Fruit fly (Drosophila melanogaster) whole organism, embryonic: Measurements from ENCODE around the gene CG32447.

ENCODE experiments used
- ATbp ChIP-seq: fragments of 200-800 bp; sonication (Bioruptor generic); optimal IDR thresholded peaks from 2 replicates; lab custom pipeline; 2017; ENCODE audit warnings: missing biosample characterization, mild to moderate bottlenecking, missing genetic modification characterization, missing genetic modification reagents
- CG10654 ChIP-seq: fragments of 200-800 bp; sonication (Bioruptor generic); optimal IDR thresholded peaks from 2 replicates; lab custom pipeline; 2016; ENCODE audit warnings: missing biosample characterization, missing genetic modification characterization
- CG10959 ChIP-seq: fragments of 200-800 bp; sonication (Bioruptor generic); IDR thresholded peaks from 2 replicates; pipeline ENCODE4 v1.3.6; 2022; ENCODE audit warnings: missing biosample characterization, missing genetic modification characterization
- CG12391 ChIP-seq: fragments of 200-800 bp; sonication (Bioruptor generic); optimal IDR thresholded peaks from 3 replicates; lab custom pipeline; 2018; ENCODE audit warnings: missing biosample characterization, mild to moderate bottlenecking, missing genetic modification characterization, moderate library complexity
- CG13287 ChIP-seq: fragments of 200-800 bp; sonication (Bioruptor generic); IDR thresholded peaks from 2 replicates; pipeline ENCODE4 v1.3.6; 2022; ENCODE audit warnings: missing biosample characterization, missing genetic modification characterization; ENCODE audit not compliant: partially characterized antibody
- CG13775 ChIP-seq: fragments of 200-800 bp; sonication (Bioruptor generic); optimal IDR thresholded peaks from 3 replicates; lab custom pipeline; 2017; ENCODE audit warnings: missing biosample characterization, mild to moderate bottlenecking, missing genetic modification characterization
- CG14441 ChIP-seq: fragments of 200-800 bp; sonication (Bioruptor generic); IDR thresholded peaks from 2 replicates; pipeline ENCODE4 v1.3.6; 2022; ENCODE audit warnings: missing biosample characterization, missing genetic modification characterization
- CG15514 ChIP-seq: fragments of 200-800 bp; sonication (Bioruptor generic); optimal IDR thresholded peaks from 3 replicates; lab custom pipeline; 2017; ENCODE audit warnings: missing biosample characterization, missing genetic modification characterization, mild to moderate bottlenecking, moderate library complexity, missing genetic modification reagents
- CG17568 ChIP-seq: fragments of 200-800 bp; sonication (Bioruptor generic); optimal IDR thresholded peaks from 2 replicates; lab custom pipeline; 2018; ENCODE audit warnings: missing biosample characterization, mild to moderate bottlenecking, missing genetic modification characterization, moderate library complexity
- CG3163 ChIP-seq: fragments of 200-800 bp; sonication (Bioruptor generic); optimal IDR thresholded peaks from 3 replicates; lab custom pipeline; 2016; ENCODE audit warnings: missing biosample characterization, missing genetic modification characterization
- CG33213 ChIP-seq: fragments of 200-800 bp; sonication (Bioruptor generic); optimal IDR thresholded peaks from 3 replicates; lab custom pipeline; 2016; ENCODE audit warnings: missing biosample characterization, missing genetic modification characterization
- CG34422 ChIP-seq: fragments of 200-800 bp; sonication (Bioruptor generic); IDR thresholded peaks from 3 replicates; pipeline ENCODE4 v1.3.6; 2022; ENCODE audit warnings: missing biosample characterization, missing genetic modification characterization
- CG6254 ChIP-seq: fragments of 200-800 bp; sonication (Bioruptor generic); optimal IDR thresholded peaks from 3 replicates; lab custom pipeline; 2017; ENCODE audit warnings: mild to moderate bottlenecking, missing biosample characterization, missing genetic modification reagents, missing genetic modification characterization
- CG6654 ChIP-seq: fragments of 200-800 bp; sonication (Bioruptor generic); optimal IDR thresholded peaks from 2 replicates; lab custom pipeline; 2017; ENCODE audit warnings: missing biosample characterization, mild to moderate bottlenecking, missing genetic modification characterization
- CG7357 ChIP-seq: fragments of 200-800 bp; sonication (Bioruptor generic); IDR thresholded peaks from 3 replicates; pipeline ENCODE4 v1.3.6; 2022; ENCODE audit warnings: missing biosample characterization, missing genetic modification characterization
- CG8944 ChIP-seq: fragments of 200-800 bp; sonication (Bioruptor generic); optimal IDR thresholded peaks from 3 replicates; lab custom pipeline; 2016; ENCODE audit warnings: missing biosample characterization, missing genetic modification characterization
- CHES-1-like ChIP-seq: fragments of 200-800 bp; sonication (Bioruptor generic); optimal IDR thresholded peaks from 2 replicates; lab custom pipeline; 2016; ENCODE audit warnings: missing biosample characterization, missing genetic modification characterization
- CoRest ChIP-seq: fragments of 200-800 bp; sonication (Bioruptor generic); optimal IDR thresholded peaks from 3 replicates; lab custom pipeline; 2018; ENCODE audit warnings: missing biosample characterization, mild to moderate bottlenecking, missing genetic modification characterization, moderate library complexity
- CrebB ChIP-seq: fragments of 200-800 bp; sonication (Bioruptor generic); optimal IDR thresholded peaks from 3 replicates; lab custom pipeline; 2018; ENCODE audit warnings: missing biosample characterization, mild to moderate bottlenecking, missing genetic modification characterization
- D19A ChIP-seq: fragments of 200-800 bp; optimal IDR thresholded peaks from 3 replicates; lab custom pipeline; 2019; ENCODE audit warnings: missing biosample characterization, mild to moderate bottlenecking, missing genetic modification characterization, moderate library complexity
- Dip2 ChIP-seq: fragments of 200-800 bp; sonication (Bioruptor generic); IDR thresholded peaks from 2 replicates; pipeline ENCODE4 v1.3.6; 2022; ENCODE audit warnings: missing biosample characterization, missing genetic modification characterization
- Dp ChIP-seq: fragments of 200-800 bp; sonication (Bioruptor generic); optimal IDR thresholded peaks from 2 replicates; lab custom pipeline; 2018; ENCODE audit warnings: missing biosample characterization, mild to moderate bottlenecking, missing genetic modification characterization, moderate library complexity
- H15 ChIP-seq: fragments of 200-800 bp; sonication (Bioruptor generic); IDR thresholded peaks from 3 replicates; pipeline ENCODE4 v1.3.6; 2022; ENCODE audit warnings: missing biosample characterization, missing genetic modification characterization
- HLH4C ChIP-seq: fragments of 200-800 bp; sonication (Bioruptor generic); IDR thresholded peaks from 3 replicates; pipeline ENCODE4 v1.3.6; 2022; ENCODE audit warnings: missing biosample characterization, missing genetic modification characterization; ENCODE audit not compliant: partially characterized antibody
- HLHmδ ChIP-seq: fragments of 200-800 bp; sonication (Bioruptor generic); optimal IDR thresholded peaks from 2 replicates; lab custom pipeline; 2018; ENCODE audit warnings: missing biosample characterization, mild to moderate bottlenecking, missing genetic modification characterization, moderate library complexity
- Hey ChIP-seq: fragments of 200-800 bp; sonication (Bioruptor generic); optimal IDR thresholded peaks from 3 replicates; lab custom pipeline; 2018; ENCODE audit warnings: missing biosample characterization, mild to moderate bottlenecking, missing genetic modification characterization
- Lim3 ChIP-seq: fragments of 200-800 bp; sonication (Bioruptor generic); IDR thresholded peaks from 2 replicates; pipeline ENCODE4 v1.3.6; 2022; ENCODE audit warnings: missing biosample characterization, missing genetic modification characterization
- Lpt ChIP-seq: fragments of >200 bp; optimal IDR thresholded peaks from 2 replicates; lab custom pipeline; 2018; ENCODE audit warnings: missing biosample characterization, missing genetic modification characterization
- NK7.1 ChIP-seq: fragments of 200-800 bp; sonication (Bioruptor generic); optimal IDR thresholded peaks from 3 replicates; lab custom pipeline; 2016; ENCODE audit warnings: missing biosample characterization, missing genetic modification characterization
- Pdp1 ChIP-seq, 2 experiments: fragments of 200-800 bp; sonication (Bioruptor generic); optimal IDR thresholded peaks; 3 replicates each; lab custom pipeline; 2016; ENCODE audit warnings: missing biosample characterization in 2 of 2, missing genetic modification characterization in 2 of 2, mild to moderate bottlenecking in 1 of 2, moderate library complexity in 1 of 2
- Rx ChIP-seq: fragments of 200-800 bp; sonication (Bioruptor generic); IDR thresholded peaks from 2 replicates; pipeline ENCODE4 v1.3.6; 2022; ENCODE audit warnings: missing biosample characterization, missing genetic modification characterization
- Spps ChIP-seq: fragments of 200-800 bp; sonication (Bioruptor generic); optimal IDR thresholded peaks from 2 replicates; lab custom pipeline; 2018; ENCODE audit warnings: missing biosample characterization, mild to moderate bottlenecking, missing genetic modification characterization
- abd-A ChIP-seq: fragments of 200-800 bp; sonication (Bioruptor generic); optimal IDR thresholded peaks from 3 replicates; lab custom pipeline; 2019; ENCODE audit warnings: missing biosample characterization, mild to moderate bottlenecking, missing genetic modification characterization, moderate library complexity
- ash1 ChIP-seq: fragments of 200-800 bp; sonication (Bioruptor generic); optimal IDR thresholded peaks from 2 replicates; lab custom pipeline; 2018; ENCODE audit warnings: missing biosample characterization, mild to moderate bottlenecking, missing genetic modification characterization
- bsh ChIP-seq, 2 experiments: fragments of 200-800 bp; sonication (Bioruptor generic); optimal IDR thresholded peaks; 2 replicates each; lab custom pipeline; 2017 to 2018; ENCODE audit warnings: mild to moderate bottlenecking in 2 of 2, missing biosample characterization in 2 of 2, missing genetic modification characterization in 2 of 2, moderate library complexity in 1 of 2
- fd64A ChIP-seq: fragments of 200-800 bp; sonication (Bioruptor generic); optimal IDR thresholded peaks from 3 replicates; lab custom pipeline; 2018; ENCODE audit warnings: missing biosample characterization, mild to moderate bottlenecking, missing genetic modification characterization
- hth ChIP-seq: fragments of >200 bp; optimal IDR thresholded peaks from 2 replicates; lab custom pipeline; 2017; ENCODE audit warnings: inconsistent platforms
- insv ChIP-seq, 2 experiments: fragments of 200-800 bp; sonication (Bioruptor generic); optimal IDR thresholded peaks; 3 replicates each; lab custom pipeline; 2016 to 2018; ENCODE audit warnings: missing biosample characterization in 2 of 2, missing genetic modification characterization in 2 of 2
- mam ChIP-seq: fragments of 200-800 bp; sonication (Bioruptor generic); optimal IDR thresholded peaks from 3 replicates; lab custom pipeline; 2016; ENCODE audit warnings: missing biosample characterization, missing genetic modification characterization
- nau ChIP-seq: fragments of 200-800 bp; sonication (Bioruptor generic); optimal IDR thresholded peaks from 3 replicates; lab custom pipeline; 2017; ENCODE audit warnings: missing biosample characterization, mild to moderate bottlenecking, missing genetic modification characterization, missing genetic modification reagents
- nom ChIP-seq: fragments of 200-800 bp; sonication (Bioruptor generic); optimal IDR thresholded peaks from 2 replicates; lab custom pipeline; 2017; ENCODE audit warnings: missing biosample characterization, missing genetic modification characterization, mild to moderate bottlenecking, moderate library complexity, missing genetic modification reagents
- ranshi ChIP-seq: fragments of 200-800 bp; sonication (Bioruptor generic); IDR thresholded peaks from 2 replicates; pipeline ENCODE4 v1.3.6; 2022; ENCODE audit warnings: missing biosample characterization, missing genetic modification characterization
- sima ChIP-seq: fragments of 200-800 bp; sonication (Bioruptor generic); optimal IDR thresholded peaks from 2 replicates; lab custom pipeline; 2016; ENCODE audit warnings: missing biosample characterization, missing genetic modification characterization
- sob ChIP-seq: fragments of 200-800 bp; sonication (Bioruptor generic); IDR thresholded peaks from 2 replicates; pipeline ENCODE4 v1.3.6; 2022; ENCODE audit warnings: missing biosample characterization, missing genetic modification characterization
- ssp ChIP-seq: fragments of 200-800 bp; sonication (Bioruptor generic); IDR thresholded peaks from 2 replicates; pipeline ENCODE4 v1.3.6; 2022; ENCODE audit warnings: missing biosample characterization, missing genetic modification characterization
- stc ChIP-seq: fragments of 200-800 bp; sonication (Bioruptor generic); IDR thresholded peaks from 2 replicates; pipeline ENCODE4 v1.3.6; 2022; ENCODE audit warnings: missing biosample characterization, missing genetic modification characterization
- unc-4 ChIP-seq: fragments of 200-800 bp; sonication (Bioruptor generic); IDR thresholded peaks from 2 replicates; pipeline ENCODE4 v1.3.6; 2022; ENCODE audit warnings: missing biosample characterization, missing genetic modification characterization; ENCODE audit not compliant: partially characterized antibody
- vnd ChIP-seq: fragments of 200-800 bp; sonication (Bioruptor generic); IDR thresholded peaks from 3 replicates; pipeline ENCODE4 v1.3.6; 2022; ENCODE audit warnings: missing biosample characterization, missing genetic modification characterization; ENCODE audit not compliant: partially characterized antibody
- wek ChIP-seq: fragments of 200-800 bp; sonication (Bioruptor generic); optimal IDR thresholded peaks from 3 replicates; lab custom pipeline; 2018; ENCODE audit warnings: missing biosample characterization, mild to moderate bottlenecking, missing genetic modification characterization, moderate library complexity
- wor ChIP-seq: fragments of 200-800 bp; sonication (Bioruptor generic); IDR thresholded peaks from 2 replicates; pipeline ENCODE4 v1.3.6; 2022; ENCODE audit warnings: missing biosample characterization, missing genetic modification characterization

The CG32447 gene

dm6 chr3L:21679687-21680086 lies 26.5 kb downstream of the CG32447 start, which contains the start of the genes Als2 and CG11248 (continued):
- TF ChIP-seq Spps (tag; lab: Kevin White, UChicago), result peak; percentile 53
- peak; percentile 90 for TF ChIP-seq wek (GFP tag; lab: Kevin White, UChicago)
- 0 out of 3 replicates have a peak, but pooled peaks have one; percentile 50 for TF ChIP-seq CG7357
- no peak for TF ChIP-seq abd-A (tag; lab: Kevin White, UChicago)
- TF ChIP-seq Pdp1 (GFP tag; optimal IDR thresholded peaks at IDR 0.05; lab: Kevin White, UChicago), result peak in 1 of 2 experiments; percentile 68
- peak; percentile 20 for TF ChIP-seq NK7.1 (GFP tag; lab: Kevin White, UChicago)
- TF ChIP-seq Dip2 (GFP tag; lab: Robert Waterston, UW), result no peak
- peak; percentile 43 for TF ChIP-seq CG10959 (GFP tag; lab: Robert Waterston, UW)
- no peak for TF ChIP-seq Lim3 (GFP tag; lab: Robert Waterston, UW)
- TF ChIP-seq CHES-1-like (GFP tag; lab: Kevin White, UChicago), result peak; percentile 77
- TF ChIP-seq insv (GFP tag; optimal IDR thresholded peaks at IDR 0.05; lab: Kevin White, UChicago), result peak; percentile 81 to 96
- peak; percentile 72 for TF ChIP-seq CG14441 (GFP tag; lab: Robert Waterston, UW)
- TF ChIP-seq CG6654, result peak; percentile 27
- TF ChIP-seq CrebB, result no peak
- TF ChIP-seq hth (lab: Kevin White, UChicago), result no peak
- no peak for TF ChIP-seq unc-4 (GFP tag; lab: Robert Waterston, UW)
- TF ChIP-seq mam, result peak; percentile 77
- TF ChIP-seq ash1 (GFP tag; lab: Kevin White, UChicago), result no peak
- peak; percentile 66 for TF ChIP-seq CG10654
- TF ChIP-seq Hey (tag; lab: Kevin White, UChicago), result no peak
- TF ChIP-seq nom (GFP tag; lab: Kevin White, UChicago), result no peak
- no peak for TF ChIP-seq vnd (GFP tag; lab: Robert Waterston, UW)
- peak; percentile 74 for TF ChIP-seq sob (GFP tag; lab: Robert Waterston, UW)
- TF ChIP-seq Rx (GFP tag; lab: Robert Waterston, UW), result peak; percentile 40; the same call in 1 of the 2 replicates
- peak in 1 of 2 experiments; percentile 74 for TF ChIP-seq bsh (GFP tag; optimal IDR thresholded peaks at IDR 0.05; lab: Kevin White, UChicago)
- peak; percentile 87 for TF ChIP-seq CoRest (tag; lab: Kevin White, UChicago)
- peak; percentile 78 for TF ChIP-seq ssp (GFP tag; lab: Robert Waterston, UW)
- no peak for TF ChIP-seq CG6254 (GFP tag; lab: Kevin White, UChicago)
- TF ChIP-seq Dp (GFP tag; lab: Kevin White, UChicago), result no peak
- peak; percentile 13 for TF ChIP-seq CG33213 (GFP tag; lab: Kevin White, UChicago)
- TF ChIP-seq Lpt (GFP tag; lab: Kevin White, UChicago), result no peak
- TF ChIP-seq CG3163 (GFP tag; lab: Kevin White, UChicago), result peak; percentile 17
- TF ChIP-seq CG8944, result peak; percentile 65
- no peak for TF ChIP-seq D19A (tag; lab: Kevin White, UChicago)
- TF ChIP-seq CG12391 (tag; lab: Kevin White, UChicago), result peak; percentile 88
- TF ChIP-seq sima (GFP tag; lab: Kevin White, UChicago), result no peak
- TF ChIP-seq wor (GFP tag; lab: Robert Waterston, UW), result peak; percentile 21; the same call in 1 of the 2 replicates
- peak; percentile 69; the same call in 2 of the 3 replicates for TF ChIP-seq CG34422 (GFP tag; lab: Robert Waterston, UW)
- TF ChIP-seq ATbp (GFP tag; lab: Kevin White, UChicago), result no peak
- TF ChIP-seq nau (GFP tag; lab: Kevin White, UChicago), result no peak
- TF ChIP-seq stc (GFP tag; lab: Robert Waterston, UW), result 0 out of 2 replicates have a peak, but pooled peaks have one; percentile 22
- TF ChIP-seq HLH4C, result no peak
- no peak; the same call in 2 of the 3 replicates for TF ChIP-seq H15 (GFP tag; lab: Robert Waterston, UW)
- TF ChIP-seq CG13287 (GFP tag; lab: Robert Waterston, UW), result 0 out of 2 replicates have a peak, but pooled peaks have one; percentile 8
- peak; percentile 78 for TF ChIP-seq CG13775 (GFP tag; lab: Kevin White, UChicago)
- TF ChIP-seq CG17568, result no peak
- TF ChIP-seq fd64A (GFP tag; lab: Kevin White, UChicago), result no peak
- peak; percentile 98 for TF ChIP-seq CG15514
- TF ChIP-seq ranshi (GFP tag; lab: Robert Waterston, UW), result peak; percentile 67; the same call in 1 of the 2 replicates
- TF ChIP-seq HLHmδ (GFP tag; lab: Kevin White, UChicago), result no peak
